Fruit fly (Drosophila melanogaster) whole organism: Measurements from ENCODE around the gene CG7739.

Experiments
- CG8478 ChIP-seq: fragments of >200 bp; optimal IDR thresholded peaks from 2 replicates; lab custom pipeline; 2018; ENCODE audit warnings: inconsistent platforms
- Dll ChIP-seq: fragments of >200 bp; optimal IDR thresholded peaks from 2 replicates; lab custom pipeline; 2017
- EcR ChIP-seq, 2 experiments: fragments of >200 bp; optimal IDR thresholded peaks; 2 replicates each; lab custom pipeline; 2017; ENCODE audit warnings: missing biosample characterization in 2 of 2, missing genetic modification characterization in 2 of 2, missing genetic modification reagents in 2 of 2
- pan ChIP-seq: fragments of >200 bp; optimal IDR thresholded peaks from 2 replicates; lab custom pipeline; 2017
- psq ChIP-seq: fragments of >200 bp; optimal IDR thresholded peaks from 2 replicates; lab custom pipeline; 2017
- usp ChIP-seq: fragments of >200 bp; optimal IDR thresholded peaks from 2 replicates; lab custom pipeline; 2017; ENCODE audit warnings: missing biosample characterization, missing genetic modification characterization, mixed read lengths

The CG7739 gene

dm6 chr3L:15511688-15512250, 51.1 kb downstream of the CG7739 start:
- TF ChIP-seq pan (no peak), Dll (lab: Kevin White, UChicago) (no peak)

DNA sequence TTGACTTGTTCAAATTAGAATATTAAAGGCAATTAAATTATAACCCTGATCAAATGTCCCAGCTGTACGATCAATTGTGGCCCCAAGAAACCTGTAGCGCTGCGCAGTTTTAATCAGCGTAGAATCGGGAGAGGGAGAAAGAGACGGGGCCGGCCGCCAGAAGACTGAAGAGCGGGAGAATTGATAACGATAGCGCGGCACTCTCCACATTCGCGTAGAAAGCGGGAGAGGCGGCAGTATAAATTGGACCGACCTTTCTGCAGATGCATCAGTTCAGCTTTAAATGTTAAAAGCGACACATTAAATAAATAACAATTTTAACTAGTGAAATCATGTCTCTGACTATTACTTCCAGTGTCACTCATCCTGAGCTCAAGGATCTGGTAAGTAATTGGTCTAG, 52.1 kb downstream of the CG7739 start, which contains the start of gene MsrA:
TSS of gene MsrA (plus strand) at position 266 of the 400 bp plus-strand sequence.
- TF ChIP-seq usp (GFP tag; lab: Kevin White, UChicago) (no peak), EcR (GFP tag; optimal IDR thresholded peaks at IDR 0.05; lab: Kevin White, UChicago) (no peak), psq (no peak), pan (no peak), Dll (lab: Kevin White, UChicago) (no peak), CG8478 (lab: Kevin White, UChicago) (no peak)
